Worm (Caenorhabditis elegans) whole organism, young adult: Measurements from ENCODE around the gene trpa-1.

Experiments
- F33H1.4 ChIP-seq: fragments of 200-800 bp; sonication (Bioruptor generic); IDR thresholded peaks from 2 replicates; pipeline ENCODE4 v1.3.6; 2022; ENCODE audit warnings: missing genetic modification reagents, missing genetic modification characterization, missing compliant biosample characterization
- F57A8.1 ChIP-seq: fragments of 200-800 bp; sonication (Bioruptor generic); optimal IDR thresholded peaks from 2 replicates; lab custom pipeline; 2018; ENCODE audit warnings: mild to moderate bottlenecking, missing genetic modification characterization, moderate library complexity, missing compliant biosample characterization
- Y56A3A.18 ChIP-seq: fragments of 200-800 bp; sonication (Bioruptor generic); IDR thresholded peaks from 2 replicates; pipeline ENCODE4 v1.3.6; 2022; ENCODE audit warnings: missing genetic modification reagents, missing genetic modification characterization, missing compliant biosample characterization
- ama-1 ChIP-seq, 3 experiments: fragments of 150-350 bp in 1 of 3; sonication (generic microtip) in 2 of 3; optimal IDR thresholded peaks; 2 replicates each; lab custom pipeline; 2014 to 2018; ENCODE audit warnings: missing biosample characterization in 2 of 3, missing genetic modification characterization in 2 of 3, missing genetic modification reagents in 2 of 3
- bed-2 ChIP-seq: fragments of 200-800 bp; sonication (Bioruptor generic); IDR thresholded peaks from 2 replicates; pipeline ENCODE4 v1.3.6; 2022; ENCODE audit warnings: missing genetic modification reagents, missing genetic modification characterization, missing compliant biosample characterization
- ceh-58 ChIP-seq: fragments of 200-800 bp; sonication (Bioruptor generic); IDR thresholded peaks from 2 replicates; pipeline ENCODE4 v1.3.6; 2022; ENCODE audit warnings: missing genetic modification characterization, missing compliant biosample characterization
- die-1 ChIP-seq: sonication (generic microtip); optimal IDR thresholded peaks from 2 replicates; lab custom pipeline; 2016; ENCODE audit warnings: missing genotype, mild to moderate bottlenecking, missing genetic modification characterization, missing compliant biosample characterization
- hlh-12 ChIP-seq: sonication (generic microtip); optimal IDR thresholded peaks from 2 replicates; lab custom pipeline; 2016; ENCODE audit warnings: missing genetic modification characterization, missing compliant biosample characterization
- lsy-27 ChIP-seq: sonication (generic microtip); optimal IDR thresholded peaks from 2 replicates; lab custom pipeline; 2017; ENCODE audit warnings: missing genetic modification characterization, mild to moderate bottlenecking, missing compliant biosample characterization, antibody characterized with exemption, missing genotype, borderline replicate concordance; ENCODE audit not compliant: insufficient read depth
- rec-8 ChIP-seq, 2 experiments: sonication (generic microtip); optimal IDR thresholded peaks; 2 replicates each; lab custom pipeline; 2016; ENCODE audit warnings: mild to moderate bottlenecking in 2 of 2, missing genetic modification characterization in 2 of 2, missing genetic modification reagents in 2 of 2, missing genotype in 2 of 2, missing biosample characterization in 1 of 2, missing compliant biosample characterization in 1 of 2, moderate library complexity in 1 of 2
- sea-2 ChIP-seq: fragments of 200-800 bp; sonication (Bioruptor generic); IDR thresholded peaks from 2 replicates; pipeline ENCODE4 v1.3.6; 2022; ENCODE audit warnings: missing genetic modification characterization, missing compliant biosample characterization

- TF ChIP-seq ama-1 (optimal IDR thresholded peaks at IDR 0.05; lab: Kevin White, UChicago) = no peak
- no peak for TF ChIP-seq ama-1 (GFP tag; optimal IDR thresholded peaks at IDR 0.05; lab: Kevin White, UChicago)
- no peak for TF ChIP-seq F57A8.1 (GFP tag; lab: Kevin White, UChicago)
- no peak for TF ChIP-seq ceh-58 (GFP tag; lab: Robert Waterston, UW)
- no peak for TF ChIP-seq bed-2
- no peak for TF ChIP-seq sea-2 (GFP tag; lab: Robert Waterston, UW)
- TF ChIP-seq Y56A3A.18 = no peak
- no peak for TF ChIP-seq F33H1.4
- TF ChIP-seq lsy-27 (tag; lab: Kevin White, UChicago) = no peak
- TF ChIP-seq hlh-12 (tag; lab: Kevin White, UChicago) = no peak
- TF ChIP-seq die-1 = no peak
- no peak for TF ChIP-seq rec-8 (tag; optimal IDR thresholded peaks at IDR 0.05; lab: Kevin White, UChicago)
These were observed 28.2 kb downstream of the trpa-1 start for ce11 chrIV:11892545-11892944.
